Worm (Caenorhabditis elegans) whole organism, midembryonic: ENCODE data around the gene dos-2.

Experiments used
- flt-1 ChIP-seq: fragments of 200-800 bp; sonication (Bioruptor generic); IDR thresholded peaks from 2 replicates; pipeline ENCODE4 v1.3.6; 2022; ENCODE audit warnings: missing genetic modification characterization, missing compliant biosample characterization
- klf-2 ChIP-seq: fragments of 200-800 bp; sonication (Bioruptor generic); conservative IDR thresholded peaks from 2 replicates; pipeline ENCODE4 v1.3.6; 2022; ENCODE audit warnings: missing genetic modification reagents, missing genetic modification characterization, missing compliant biosample characterization
- ref-1 ChIP-seq: fragments of 200-800 bp; sonication (Bioruptor generic); conservative IDR thresholded peaks from 2 replicates; pipeline ENCODE4 v1.3.6; 2022; ENCODE audit warnings: missing genetic modification reagents, missing genetic modification characterization, missing compliant biosample characterization
- tab-1 ChIP-seq: fragments of 200-800 bp; sonication (Bioruptor generic); IDR thresholded peaks from 2 replicates; pipeline ENCODE4 v1.3.6; 2022; ENCODE audit warnings: missing genetic modification characterization, missing compliant biosample characterization

ce11 chrII:3974953-3975352 is 1.1 kb upstream of the dos-2 start, which contains the start of gene cank-26:
- TF ChIP-seq flt-1 (GFP tag; lab: Robert Waterston, UW) (no peak), tab-1 (no peak), ref-1 (GFP tag; lab: Robert Waterston, UW) (no peak), klf-2 (GFP tag; lab: Robert Waterston, UW) (no peak)
